Worm (Caenorhabditis elegans) whole organism, young adult: ENCODE data around the gene nas-9.

Experiments used
- B0019.2 ChIP-seq: fragments of 200-800 bp; sonication (Bioruptor generic); conservative IDR thresholded peaks from 2 replicates; pipeline ENCODE4 v1.3.6; 2022; ENCODE audit warnings: missing genetic modification reagents, missing genetic modification characterization, missing compliant biosample characterization
- B0035.1 ChIP-seq: sonication (generic microtip); optimal IDR thresholded peaks from 2 replicates; lab custom pipeline; 2016; ENCODE audit warnings: missing genetic modification characterization, mild to moderate bottlenecking, missing compliant biosample characterization, missing genotype, missing genetic modification reagents
- B0261.1 ChIP-seq: sonication (generic microtip); optimal IDR thresholded peaks from 2 replicates; lab custom pipeline; 2016; ENCODE audit warnings: mild to moderate bottlenecking, missing genetic modification characterization, moderate library complexity, missing compliant biosample characterization
- F10E7.11 ChIP-seq: sonication (generic microtip); optimal IDR thresholded peaks from 2 replicates; lab custom pipeline; 2017; ENCODE audit warnings: mild to moderate bottlenecking, missing genetic modification characterization, moderate library complexity, missing compliant biosample characterization
- F23B12.7 ChIP-seq: sonication (generic microtip); optimal IDR thresholded peaks from 2 replicates; lab custom pipeline; 2017; ENCODE audit warnings: missing genetic modification characterization, mild to moderate bottlenecking, missing compliant biosample characterization, antibody characterized with exemption, moderate library complexity; ENCODE audit not compliant: insufficient read depth
- Y79H2A.3 ChIP-seq: fragments of 200-800 bp; sonication (Bioruptor generic); conservative IDR thresholded peaks from 2 replicates; pipeline ENCODE4 v1.3.6; 2022; ENCODE audit warnings: missing genetic modification reagents, missing genetic modification characterization, missing compliant biosample characterization
- akir-1 ChIP-seq: fragments of 200-800 bp; sonication (Bioruptor generic); optimal IDR thresholded peaks from 2 replicates; lab custom pipeline; 2018; ENCODE audit warnings: mild to moderate bottlenecking, missing genetic modification characterization, moderate library complexity, missing compliant biosample characterization
- ama-1 ChIP-seq, 3 experiments: fragments of 150-350 bp in 1 of 3; sonication (generic microtip) in 2 of 3; optimal IDR thresholded peaks; 2 replicates each; lab custom pipeline; 2014 to 2018; ENCODE audit warnings: missing biosample characterization in 2 of 3, missing genetic modification characterization in 2 of 3, missing genetic modification reagents in 2 of 3
- attf-3 ChIP-seq: fragments of 200-800 bp; sonication (Bioruptor generic); conservative IDR thresholded peaks from 2 replicates; pipeline ENCODE4 v1.3.6; 2022; ENCODE audit warnings: missing genetic modification reagents, missing genetic modification characterization, missing compliant biosample characterization
- ceh-27 ChIP-seq: fragments of 200-800 bp; sonication (Bioruptor generic); optimal IDR thresholded peaks from 2 replicates; lab custom pipeline; 2018; ENCODE audit warnings: mild to moderate bottlenecking, missing genetic modification characterization, moderate library complexity, missing compliant biosample characterization
- dpff-1 ChIP-seq: sonication (generic microtip); optimal IDR thresholded peaks from 2 replicates; lab custom pipeline; 2017; ENCODE audit warnings: mild to moderate bottlenecking, missing genetic modification characterization, missing compliant biosample characterization
- efl-1 ChIP-seq: fragments of 150-350 bp; optimal IDR thresholded peaks from 2 replicates; lab custom pipeline; 2014; ENCODE audit warnings: missing biosample characterization, missing genetic modification reagents, missing genetic modification characterization
- egl-18 ChIP-seq: fragments of 200-800 bp; sonication (Bioruptor generic); IDR thresholded peaks from 2 replicates; pipeline ENCODE4 v1.3.6; 2022; ENCODE audit warnings: missing genetic modification reagents, missing genetic modification characterization, missing compliant biosample characterization
- ekl-4 ChIP-seq: fragments of 200-800 bp; sonication (Bioruptor generic); IDR thresholded peaks from 2 replicates; pipeline ENCODE4 v1.3.6; 2022; ENCODE audit warnings: missing genetic modification reagents, missing genetic modification characterization, missing compliant biosample characterization
- ets-4 ChIP-seq: fragments of 200-800 bp; sonication (Bioruptor generic); optimal IDR thresholded peaks from 2 replicates; lab custom pipeline; 2018; ENCODE audit warnings: mild to moderate bottlenecking, missing genetic modification characterization, missing compliant biosample characterization
- hlh-26 ChIP-seq: fragments of 200-800 bp; sonication (Bioruptor generic); conservative IDR thresholded peaks from 2 replicates; pipeline ENCODE4 v1.3.6; 2022; ENCODE audit warnings: missing genetic modification reagents, missing genetic modification characterization, missing compliant biosample characterization
- hmg-1.2 ChIP-seq: fragments of 200-800 bp; sonication (Bioruptor generic); IDR thresholded peaks from 2 replicates; pipeline ENCODE4 v1.3.6; 2022; ENCODE audit warnings: missing genetic modification reagents, missing genetic modification characterization, missing compliant biosample characterization
- hsf-1 ChIP-seq: fragments of 200-800 bp; sonication (Bioruptor generic); IDR thresholded peaks from 2 replicates; pipeline ENCODE4 v1.3.6; 2022; ENCODE audit warnings: missing genetic modification reagents, missing genetic modification characterization, missing compliant biosample characterization
- lag-1 ChIP-seq: fragments of 200-800 bp; sonication (Bioruptor generic); IDR thresholded peaks from 2 replicates; pipeline ENCODE4 v1.3.6; 2022; ENCODE audit warnings: missing genetic modification reagents, missing genetic modification characterization, missing compliant biosample characterization
- lir-1 ChIP-seq: fragments of 200-800 bp; sonication (Bioruptor generic); conservative IDR thresholded peaks from 2 replicates; pipeline ENCODE4 v1.3.6; 2022; ENCODE audit warnings: missing genetic modification reagents, missing genetic modification characterization, missing compliant biosample characterization
- lsl-1 ChIP-seq: fragments of 200-800 bp; sonication (Bioruptor generic); optimal IDR thresholded peaks from 2 replicates; lab custom pipeline; 2018; ENCODE audit warnings: mild to moderate bottlenecking, missing genetic modification characterization, moderate library complexity, missing compliant biosample characterization
- madf-8 ChIP-seq: fragments of 200-800 bp; sonication (Bioruptor generic); conservative IDR thresholded peaks from 2 replicates; pipeline ENCODE4 v1.3.6; 2022; ENCODE audit warnings: missing genetic modification reagents, missing genetic modification characterization, missing compliant biosample characterization
- mcd-1 ChIP-seq: fragments of 200-800 bp; sonication (Bioruptor generic); IDR thresholded peaks from 2 replicates; pipeline ENCODE4 v1.3.6; 2022; ENCODE audit warnings: missing genetic modification reagents, missing genetic modification characterization, missing compliant biosample characterization
- mxl-1 ChIP-seq: sonication (generic microtip); optimal IDR thresholded peaks from 2 replicates; lab custom pipeline; 2016; ENCODE audit warnings: missing genetic modification characterization, missing compliant biosample characterization
- nfya-2 ChIP-seq: fragments of 200-800 bp; sonication (Bioruptor generic); IDR thresholded peaks from 2 replicates; pipeline ENCODE4 v1.3.6; 2022; ENCODE audit warnings: missing genetic modification reagents, missing genetic modification characterization, missing compliant biosample characterization
- nfyb-1 ChIP-seq: fragments of 200-800 bp; sonication (Bioruptor generic); IDR thresholded peaks from 2 replicates; pipeline ENCODE4 v1.3.6; 2022; ENCODE audit warnings: missing genetic modification reagents, missing genetic modification characterization, missing compliant biosample characterization
- nhr-27 ChIP-seq: fragments of 200-800 bp; sonication (Bioruptor generic); optimal IDR thresholded peaks from 2 replicates; lab custom pipeline; 2018; ENCODE audit warnings: mild to moderate bottlenecking, missing genetic modification characterization, moderate library complexity, missing compliant biosample characterization
- nhr-80 ChIP-seq: sonication (generic microtip); optimal IDR thresholded peaks from 2 replicates; lab custom pipeline; 2016; ENCODE audit warnings: missing genetic modification characterization, missing compliant biosample characterization
- pbrm-1 ChIP-seq: fragments of 200-800 bp; sonication (Bioruptor generic); IDR thresholded peaks from 2 replicates; pipeline ENCODE4 v1.3.6; 2022; ENCODE audit warnings: missing genetic modification reagents, missing genetic modification characterization, missing compliant biosample characterization
- rcor-1 ChIP-seq: fragments of 200-800 bp; sonication (Bioruptor generic); IDR thresholded peaks from 2 replicates; pipeline ENCODE4 v1.3.6; 2022; ENCODE audit warnings: missing genetic modification reagents, missing genetic modification characterization, missing compliant biosample characterization
- sdz-38 ChIP-seq: sonication (generic microtip); optimal IDR thresholded peaks from 2 replicates; lab custom pipeline; 2016; ENCODE audit warnings: missing genotype, missing genetic modification characterization, missing compliant biosample characterization
- sea-2 ChIP-seq: fragments of 200-800 bp; sonication (Bioruptor generic); IDR thresholded peaks from 2 replicates; pipeline ENCODE4 v1.3.6; 2022; ENCODE audit warnings: missing genetic modification characterization, missing compliant biosample characterization
- snpc-1.3 ChIP-seq: sonication (generic microtip); optimal IDR thresholded peaks from 2 replicates; lab custom pipeline; 2017; ENCODE audit warnings: missing genetic modification characterization, mild to moderate bottlenecking, missing compliant biosample characterization, antibody characterized with exemption, moderate library complexity, missing genotype, missing genetic modification reagents; ENCODE audit not compliant: insufficient read depth
- zfh-2 ChIP-seq: fragments of 200-800 bp; sonication (Bioruptor generic); conservative IDR thresholded peaks from 2 replicates; pipeline ENCODE4 v1.3.6; 2022; ENCODE audit warnings: missing genetic modification reagents, missing genetic modification characterization, missing compliant biosample characterization
- ztf-22 ChIP-seq: fragments of 200-800 bp; sonication (Bioruptor generic); optimal IDR thresholded peaks from 2 replicates; lab custom pipeline; 2018; ENCODE audit warnings: mild to moderate bottlenecking, missing genetic modification characterization, moderate library complexity, missing compliant biosample characterization

Gene nas-9

DNA sequence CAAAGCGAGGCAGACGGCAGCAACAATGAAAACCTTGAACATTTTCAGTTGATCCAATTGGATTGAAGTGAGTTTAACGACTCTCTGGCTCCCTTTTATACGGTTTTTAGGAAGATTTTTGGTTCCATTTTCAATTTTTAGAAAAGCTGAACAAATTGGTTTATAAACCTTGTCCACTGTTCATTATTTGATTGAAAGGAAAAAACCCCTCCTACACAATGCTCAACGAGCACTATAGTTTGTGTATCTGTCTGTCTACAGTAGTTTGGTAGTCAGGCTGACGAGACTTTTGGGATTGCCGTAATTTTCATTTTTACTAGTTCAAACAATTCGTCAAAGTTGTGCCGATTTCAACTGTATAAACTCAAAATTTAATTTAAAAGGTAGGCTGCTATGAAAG lies 39.4 kb upstream of the nas-9 start, which contains the start of gene T19H12.15 (continued):
- TF ChIP-seq madf-8 (GFP tag; lab: Robert Waterston, UW) (no peak), nfyb-1 (GFP tag; lab: Robert Waterston, UW) (no peak), F10E7.11 (tag; lab: Kevin White, UChicago) (no peak), nhr-80 (tag; lab: Kevin White, UChicago) (no peak), nhr-27 (tag; lab: Kevin White, UChicago) (no peak)
- TF ChIP-seq, all 124 proteins: peak for 0

DNA sequence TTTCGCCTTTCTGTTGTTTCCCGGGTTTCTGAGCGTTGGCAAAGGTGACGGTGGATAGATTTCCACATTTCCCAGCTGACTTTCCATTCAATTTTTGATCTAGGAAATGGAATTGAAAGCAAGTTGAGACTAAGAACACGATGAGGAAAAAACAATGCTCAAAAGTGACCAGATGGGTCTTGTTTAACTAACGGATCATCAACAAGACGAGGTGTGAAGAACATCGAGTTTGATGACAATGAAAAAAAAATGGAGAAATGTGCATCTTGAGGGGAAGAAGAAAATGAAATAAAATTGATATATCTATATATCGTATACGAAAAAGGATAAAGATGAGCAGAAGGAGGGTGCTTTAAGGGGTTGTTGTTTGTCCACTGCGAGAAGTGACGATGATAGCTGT lies 37.8 kb upstream of the nas-9 start, which contains the start of gene T19H12.6:
Gene T19H12.6, minus strand, starts transcription at position 101 of the 400 bp plus-strand sequence.
- no peak for TF ChIP-seq lir-1
- no peak for TF ChIP-seq efl-1
- no peak for TF ChIP-seq B0019.2 (GFP tag; lab: Robert Waterston, UW)
- TF ChIP-seq lag-1 (GFP tag; lab: Robert Waterston, UW) = no peak
- no peak for TF ChIP-seq dpff-1 (tag; lab: Kevin White, UChicago)
- TF ChIP-seq snpc-1.3 = no peak
- no peak for TF ChIP-seq pbrm-1
- TF ChIP-seq Y79H2A.3 = no peak

DNA sequence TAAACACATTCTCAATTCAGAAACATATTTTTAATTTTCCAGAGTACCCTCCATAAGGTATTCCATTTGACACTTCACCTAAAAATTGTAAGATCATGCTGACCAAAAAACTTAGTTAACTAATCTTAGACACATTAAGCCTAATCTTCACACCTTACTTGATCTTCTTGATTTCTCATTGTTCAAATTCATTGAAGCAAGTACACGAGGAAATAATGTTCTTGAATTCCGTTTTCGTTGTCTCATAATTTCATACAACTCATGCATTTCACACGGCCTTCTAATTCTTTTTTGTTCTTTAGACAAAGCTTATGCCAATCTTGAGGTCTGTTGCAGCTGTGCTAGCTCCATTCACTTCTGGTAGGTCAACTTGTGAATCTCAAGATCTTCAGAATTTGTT lies 32.2 kb upstream of the nas-9 start, which contains the start of gene srd-33:
Gene srd-33, plus strand, starts transcription at position 301 of the 400 bp plus-strand sequence.
- no peak for TF ChIP-seq mcd-1 (GFP tag; lab: Robert Waterston, UW)

DNA sequence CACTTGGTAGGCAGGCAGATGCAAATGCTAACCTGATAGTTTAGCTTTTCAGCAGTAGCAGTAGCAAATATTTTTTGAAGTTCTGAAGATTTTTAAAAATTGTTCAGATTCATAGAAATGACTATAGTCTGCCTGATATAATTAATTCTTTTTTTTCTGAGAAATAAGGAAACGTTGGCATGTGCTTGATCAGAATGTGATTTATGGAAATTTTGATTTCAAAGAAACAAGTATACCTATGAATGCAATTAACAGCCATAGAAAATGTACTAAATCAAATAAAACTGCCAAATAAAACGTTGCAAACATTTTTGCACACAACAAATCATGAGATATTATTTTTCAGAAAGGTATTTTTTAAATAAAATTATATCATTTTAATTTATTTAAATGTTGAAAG lies 30.8 kb upstream of the nas-9 start:
- no peak for TF ChIP-seq ets-4
- TF ChIP-seq B0035.1 (tag; lab: Kevin White, UChicago) = no peak
- no peak for TF ChIP-seq F23B12.7 (tag; lab: Kevin White, UChicago)
- no peak for TF ChIP-seq B0261.1 (tag; lab: Kevin White, UChicago)
- no peak for TF ChIP-seq rcor-1 (GFP tag; lab: Robert Waterston, UW)
- no peak for TF ChIP-seq sdz-38 (tag; lab: Kevin White, UChicago)
- TF ChIP-seq mxl-1 = no peak

DNA sequence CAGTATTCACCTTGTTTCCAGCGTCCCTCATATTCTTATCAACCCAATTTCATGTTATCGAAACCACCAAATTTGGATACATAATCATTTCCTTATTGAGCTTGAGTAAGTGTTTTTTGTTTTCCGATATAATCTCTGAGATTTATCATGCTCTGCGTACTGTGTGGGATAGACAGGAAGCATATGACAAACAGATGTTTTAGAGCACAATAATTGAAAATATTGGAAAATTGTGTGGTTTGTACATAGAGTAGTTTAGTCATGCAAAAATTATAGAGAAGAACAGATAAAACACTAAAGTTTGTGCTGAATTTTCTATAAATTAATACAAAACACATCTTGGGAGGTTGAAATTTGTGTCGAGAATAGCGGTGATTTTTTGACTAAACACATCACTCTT lies 28.9 kb upstream of the nas-9 start:
- no peak for TF ChIP-seq ama-1 (optimal IDR thresholded peaks at IDR 0.05; lab: Kevin White, UChicago)
- TF ChIP-seq ama-1 (GFP tag; optimal IDR thresholded peaks at IDR 0.05; lab: Kevin White, UChicago) = no peak
- no peak for TF ChIP-seq F10E7.11 (tag; lab: Kevin White, UChicago)
- TF ChIP-seq zfh-2 (GFP tag; lab: Robert Waterston, UW) = no peak
- TF ChIP-seq lsl-1 (GFP tag; lab: Kevin White, UChicago) = no peak
- no peak for TF ChIP-seq F23B12.7 (tag; lab: Kevin White, UChicago)

DNA sequence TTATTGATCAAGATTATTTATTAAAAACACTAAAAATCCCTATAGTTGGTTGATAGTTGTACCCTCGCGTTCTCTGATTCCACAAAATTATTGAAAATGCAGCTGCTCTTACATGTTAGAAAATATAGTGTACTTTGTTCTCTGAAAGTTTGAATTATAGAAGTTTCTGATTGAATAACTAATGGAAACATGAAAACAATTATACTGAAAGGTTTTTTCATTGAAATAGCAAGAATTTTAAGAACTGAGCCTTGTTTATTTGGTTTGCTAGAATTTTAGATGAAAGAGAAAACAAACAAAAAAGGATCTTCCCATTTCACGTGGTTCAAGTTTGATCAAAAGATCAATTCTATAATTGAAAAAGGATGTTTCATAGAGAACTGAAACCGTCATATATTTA lies 27.7 kb upstream of the nas-9 start:
- TF ChIP-seq nhr-27 (tag; lab: Kevin White, UChicago) = no peak
- TF ChIP-seq ceh-27 (GFP tag; lab: Kevin White, UChicago) = no peak
- TF ChIP-seq nfya-2 (GFP tag; lab: Robert Waterston, UW) = no peak
- no peak for TF ChIP-seq sea-2 (GFP tag; lab: Robert Waterston, UW)

DNA sequence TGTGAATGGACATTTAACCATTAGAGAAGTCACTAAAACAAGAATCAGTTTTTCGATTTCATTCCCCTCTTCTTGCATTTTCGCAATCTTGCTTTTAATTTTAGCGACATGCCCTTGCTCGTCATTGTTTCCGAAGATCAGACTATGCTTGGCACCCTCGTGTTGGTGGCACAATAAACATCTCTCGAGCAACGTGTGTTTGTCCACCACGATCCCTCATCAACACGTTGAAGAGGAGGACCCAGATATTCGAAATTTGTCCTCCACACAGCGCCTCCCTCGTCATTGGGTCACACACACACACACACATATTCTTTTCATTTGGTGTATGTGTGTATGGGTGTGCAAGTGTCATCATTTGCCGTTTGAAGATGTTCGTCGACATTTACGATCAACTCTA lies 25.6 kb upstream of the nas-9 start, which contains the start of gene srd-32:
Gene srd-32, plus strand, starts transcription at position 301 of the 400 bp plus-strand sequence.
- TF ChIP-seq nfya-2 (GFP tag; lab: Robert Waterston, UW) (no peak), attf-3 (GFP tag; lab: Robert Waterston, UW) (no peak), hlh-26 (GFP tag; lab: Robert Waterston, UW) (no peak), akir-1 (no peak), ceh-27 (GFP tag; lab: Kevin White, UChicago) (no peak), hmg-1.2 (no peak), ztf-22 (GFP tag; lab: Kevin White, UChicago) (no peak), hsf-1 (GFP tag; lab: Robert Waterston, UW) (no peak), egl-18 (GFP tag; lab: Robert Waterston, UW) (no peak), ekl-4 (GFP tag; lab: Robert Waterston, UW) (no peak)
- TF ChIP-seq, all 124 proteins: peak for 0
